Fruit fly (Drosophila melanogaster) ovary, adult (tissue): ENCODE data around the gene CG31019.

ENCODE experiments used
- CG17801 ChIP-seq: fragments of 200-800 bp; optimal IDR thresholded peaks from 2 replicates; lab custom pipeline; 2019; ENCODE audit warnings: missing biosample characterization, mild to moderate bottlenecking, missing genetic modification characterization, moderate library complexity; ENCODE audit not compliant: partially characterized antibody

CG31019 gene

dm6 chr3R:30648451-30648850 lies 51.6 kb downstream of the CG31019 start, which contains the start of gene PH4alphaPV:
Gene PH4alphaPV (minus strand): TSS chr3R:30648551.
- no peak for TF ChIP-seq CG17801 (GFP tag; lab: Kevin White, UChicago)

dm6 chr3R:30648851-30649250 lies 52.0 kb downstream of the CG31019 start, which contains the start of gene CG34432:
Gene CG34432 (plus strand): TSS chr3R:30649151.
- no peak for TF ChIP-seq CG17801 (GFP tag; lab: Kevin White, UChicago)
